Fruit fly (Drosophila melanogaster): ENCODE results near the gene S6KL.

Gene S6KL

DNA sequence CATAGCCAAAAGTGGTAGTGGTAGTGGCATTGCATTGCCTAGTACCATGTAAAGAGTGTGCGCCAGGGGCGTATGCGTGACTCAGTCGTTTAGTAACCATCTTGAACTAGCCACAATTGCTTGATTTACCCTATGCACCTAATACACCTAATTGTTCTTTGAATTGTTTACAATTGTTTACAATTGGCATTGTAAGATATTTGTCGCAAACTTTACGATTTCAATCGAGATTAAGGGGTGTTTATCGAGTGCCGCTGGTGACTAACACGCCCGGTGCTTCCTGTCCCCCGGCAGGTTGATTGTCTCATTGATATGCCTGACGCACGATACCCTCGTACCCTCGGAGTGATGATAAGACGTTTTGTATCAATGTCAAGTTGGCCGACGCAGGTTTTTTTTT, 48.8 kb downstream of the S6KL start:
- TF ChIP-seq CG17801 (GFP tag; optimal IDR thresholded peaks at IDR 0.05; ENCODE audit: partially characterized antibody): no peak

DNA sequence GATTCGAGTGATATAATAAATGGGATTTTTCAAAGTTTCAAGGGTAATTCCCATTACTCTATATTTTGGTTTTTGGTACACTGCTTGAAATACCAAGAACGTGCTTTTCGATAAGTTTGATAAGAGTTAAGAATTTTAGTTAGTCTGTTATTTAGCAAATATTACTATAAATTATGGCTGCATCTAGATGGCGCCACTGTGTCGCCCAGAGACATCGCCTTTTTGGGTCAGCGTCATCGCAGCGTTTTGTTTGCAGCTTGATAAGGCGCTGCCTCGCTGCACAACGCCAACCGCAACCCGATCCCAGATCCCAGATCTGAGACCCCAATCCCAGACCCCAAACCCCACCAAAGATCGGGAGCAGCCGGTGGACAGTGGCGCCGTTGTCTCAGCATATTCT, 50.2 kb downstream of the S6KL start:
- TF ChIP-seq CG17801 (GFP tag; optimal IDR thresholded peaks at IDR 0.05; ENCODE audit: partially characterized antibody): no peak

DNA sequence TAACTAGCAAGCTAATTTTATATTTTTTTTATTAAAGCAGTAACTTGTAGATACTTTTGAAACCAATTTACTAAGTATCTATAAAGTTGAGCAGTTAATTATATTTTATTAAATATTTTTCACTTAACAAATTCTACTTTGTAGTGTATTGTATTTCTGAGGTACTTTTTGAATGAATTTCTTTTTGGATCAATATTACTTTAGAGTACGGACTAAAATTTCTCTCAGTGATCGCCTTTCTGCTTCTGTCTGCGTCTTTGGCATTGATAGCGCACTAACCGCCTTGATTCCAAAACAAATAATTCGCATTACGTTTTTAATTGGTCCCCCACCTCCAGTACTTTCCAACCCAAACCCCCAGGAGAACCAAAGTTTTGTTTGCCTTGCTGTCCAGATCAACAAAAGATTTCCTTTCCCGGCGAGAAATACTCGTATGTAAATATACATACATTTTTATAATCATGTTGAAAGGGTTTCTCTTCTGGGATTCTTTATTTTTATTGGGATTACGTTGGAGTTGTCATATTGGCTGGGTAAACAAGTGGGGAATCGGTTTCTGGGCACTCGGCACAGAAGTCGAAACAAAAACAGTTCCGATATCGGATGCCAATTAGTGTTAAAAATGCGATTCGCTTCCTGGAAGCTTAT, 50.8 kb downstream of the S6KL start:
- no peak for TF ChIP-seq CG17801 (GFP tag; optimal IDR thresholded peaks at IDR 0.05; ENCODE audit: partially characterized antibody)

dm6 chrX:18843229-18844033, 55.2 kb downstream of the S6KL start, which contains the start of gene htk:
Gene htk, plus strand, starts transcription at chrX:18843663.
- TF ChIP-seq CG17801 (GFP tag; optimal IDR thresholded peaks at IDR 0.05; ENCODE audit: partially characterized antibody): peak; percentile 47

dm6 chrX:18848338-18849021, 60.2 kb downstream of the S6KL start, which contains the start of gene shop:
Gene shop, minus strand, starts transcription at chrX:18848566.
- TF ChIP-seq CG17801 (GFP tag; optimal IDR thresholded peaks at IDR 0.05; ENCODE audit: partially characterized antibody): peak; percentile 59

DNA sequence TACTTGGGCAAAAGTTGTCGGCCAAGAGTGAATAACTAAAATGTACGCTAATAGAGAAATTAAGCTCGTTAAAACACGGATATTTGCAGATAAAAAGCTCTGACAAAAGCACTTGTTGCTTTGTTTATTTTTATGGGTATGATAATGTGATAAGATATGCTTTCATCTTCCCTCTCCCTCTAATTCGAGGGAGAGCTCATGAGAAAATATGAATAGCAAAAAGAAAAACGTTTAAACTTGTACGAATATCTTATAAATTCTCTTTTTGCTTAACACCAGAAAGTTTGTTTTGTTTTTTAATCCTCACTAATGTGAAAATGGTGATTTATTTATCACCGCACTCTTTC, 60.7 kb downstream of the S6KL start:
- TF ChIP-seq CG17801 (GFP tag; optimal IDR thresholded peaks at IDR 0.05; ENCODE audit: partially characterized antibody): no peak

Data from ovary, adult (tissue).